Worm (Caenorhabditis elegans) whole organism, midembryonic: ENCODE results near the gene nspf-1.
"Not testable (repeated sequence)": the region's sequence is repeated elsewhere in the genome, so short reads cannot be mapped to it uniquely, and the experiment has no call there.

Experiments
- T22C8.4 ChIP-seq: fragments of 200-800 bp; sonication (Bioruptor generic); IDR thresholded peaks from 2 replicates; pipeline ENCODE4 v1.3.6; 2022; ENCODE audit warnings: missing genetic modification characterization, missing compliant biosample characterization
- cog-1 ChIP-seq: sonication (generic microtip); optimal IDR thresholded peaks from 2 replicates; lab custom pipeline; 2016; ENCODE audit warnings: missing genetic modification characterization, missing compliant biosample characterization
- flt-1 ChIP-seq: fragments of 200-800 bp; sonication (Bioruptor generic); IDR thresholded peaks from 2 replicates; pipeline ENCODE4 v1.3.6; 2022; ENCODE audit warnings: missing genetic modification characterization, missing compliant biosample characterization
- klf-2 ChIP-seq: fragments of 200-800 bp; sonication (Bioruptor generic); conservative IDR thresholded peaks from 2 replicates; pipeline ENCODE4 v1.3.6; 2022; ENCODE audit warnings: missing genetic modification reagents, missing genetic modification characterization, missing compliant biosample characterization
- med-1 ChIP-seq: sonication (generic microtip); optimal IDR thresholded peaks from 2 replicates; lab custom pipeline; 2017; ENCODE audit warnings: missing genetic modification characterization, mild to moderate bottlenecking, missing compliant biosample characterization, antibody characterized with exemption, missing genetic modification reagents; ENCODE audit not compliant: insufficient read depth
- ref-1 ChIP-seq: fragments of 200-800 bp; sonication (Bioruptor generic); conservative IDR thresholded peaks from 2 replicates; pipeline ENCODE4 v1.3.6; 2022; ENCODE audit warnings: missing genetic modification reagents, missing genetic modification characterization, missing compliant biosample characterization
- tab-1 ChIP-seq: fragments of 200-800 bp; sonication (Bioruptor generic); IDR thresholded peaks from 2 replicates; pipeline ENCODE4 v1.3.6; 2022; ENCODE audit warnings: missing genetic modification characterization, missing compliant biosample characterization
- ztf-23 ChIP-seq: fragments of 200-800 bp; sonication (Bioruptor generic); IDR thresholded peaks from 2 replicates; pipeline ENCODE4 v1.3.6; 2022; ENCODE audit warnings: missing genetic modification reagents, missing genetic modification characterization, missing compliant biosample characterization
- ztf-29 ChIP-seq: fragments of 200-800 bp; sonication (Bioruptor generic); IDR thresholded peaks from 2 replicates; pipeline ENCODE4 v1.3.6; 2022; ENCODE audit warnings: missing genetic modification reagents, missing genetic modification characterization, missing compliant biosample characterization

nspf-1 gene

ce11 chrII:2659364-2659763, 28.1 kb upstream of the nspf-1 start, which contains the start of gene gcy-21:
TSS of gene gcy-21 (plus strand) at chrII:2659664.
- TF ChIP-seq ztf-29 (GFP tag; lab: Robert Waterston, UW) (no peak), flt-1 (no peak), klf-2 (GFP tag; lab: Robert Waterston, UW) (no peak), tab-1 (GFP tag; lab: Robert Waterston, UW) (no peak), med-1 (GFP tag; lab: Kevin White, UChicago) (no peak), ref-1 (GFP tag; lab: Robert Waterston, UW) (no peak), T22C8.4 (no peak), cog-1 (tag; lab: Kevin White, UChicago) (no peak), ztf-23 (GFP tag; lab: Robert Waterston, UW) (no peak)

- not testable (repeated sequence) for TF ChIP-seq ztf-29 (GFP tag; lab: Robert Waterston, UW); ztf-23 (GFP tag; lab: Robert Waterston, UW); cog-1 (tag; lab: Kevin White, UChicago)
These were observed 22.3 kb upstream of the nspf-1 start, which contains the start of gene F22E5.2 for ce11 chrII:2665081-2665480. TSS of gene F22E5.2 (plus strand) at chrII:2665381.

- no peak for TF ChIP-seq klf-2 (GFP tag; lab: Robert Waterston, UW)
- no peak for TF ChIP-seq med-1 (GFP tag; lab: Kevin White, UChicago)
- no peak for TF ChIP-seq ztf-23 (GFP tag; lab: Robert Waterston, UW)
- no peak for TF ChIP-seq T22C8.4
- TF ChIP-seq ref-1 (GFP tag; lab: Robert Waterston, UW) = no peak
- no peak for TF ChIP-seq cog-1 (tag; lab: Kevin White, UChicago)
- TF ChIP-seq flt-1 = no peak
- TF ChIP-seq tab-1 (GFP tag; lab: Robert Waterston, UW) = no peak
- TF ChIP-seq ztf-29 (GFP tag; lab: Robert Waterston, UW) = no peak
These were observed 21.8 kb upstream of the nspf-1 start, which contains the start of gene F22E5.22 for ce11 chrII:2665606-2666005. TSS of gene F22E5.22 (plus strand) at chrII:2665906.

ce11 chrII:2672320-2672719, 15.1 kb upstream of the nspf-1 start, which contains the start of gene sri-57:
TSS of gene sri-57 (minus strand) at chrII:2672420.
- not testable (repeated sequence) for TF ChIP-seq cog-1 (tag; lab: Kevin White, UChicago); flt-1; med-1 (GFP tag; lab: Kevin White, UChicago)

- TF ChIP-seq ztf-29 (GFP tag; lab: Robert Waterston, UW); med-1 (GFP tag; lab: Kevin White, UChicago); tab-1 (GFP tag; lab: Robert Waterston, UW): not testable (repeated sequence)
These were observed 13.9 kb upstream of the nspf-1 start, which contains the start of the genes F22E5.20 and F22E5.1 for ce11 chrII:2673534-2673933. TSS of gene F22E5.20 (minus strand) at chrII:2673634. TSS of gene F22E5.1 (plus strand) at chrII:2673775.

ce11 chrII:2677534-2678168, 9.8 kb upstream of the nspf-1 start, which contains the start of gene F22E5.17:
TSS of gene F22E5.17 (plus strand) at chrII:2678041.
- TF ChIP-seq ztf-29 (GFP tag; lab: Robert Waterston, UW) (no peak), T22C8.4 (no peak), ref-1 (GFP tag; lab: Robert Waterston, UW) (no peak), cog-1 (tag; lab: Kevin White, UChicago) (no peak), tab-1 (GFP tag; lab: Robert Waterston, UW) (no peak), klf-2 (GFP tag; lab: Robert Waterston, UW) (no peak), ztf-23 (GFP tag; lab: Robert Waterston, UW) (no peak), flt-1 (no peak), med-1 (GFP tag; lab: Kevin White, UChicago) (no peak)

ce11 chrII:2681118-2681517, 6.3 kb upstream of the nspf-1 start, which contains the start of gene F34D6.1:
TSS of gene F34D6.1 (minus strand) at chrII:2681218.
- TF ChIP-seq cog-1 (tag; lab: Kevin White, UChicago) (no peak), flt-1 (no peak), ref-1 (GFP tag; lab: Robert Waterston, UW) (no peak), T22C8.4 (no peak), med-1 (GFP tag; lab: Kevin White, UChicago) (no peak), ztf-23 (GFP tag; lab: Robert Waterston, UW) (no peak), klf-2 (GFP tag; lab: Robert Waterston, UW) (no peak), ztf-29 (GFP tag; lab: Robert Waterston, UW) (no peak), tab-1 (GFP tag; lab: Robert Waterston, UW) (no peak)

ce11 chrII:2684208-2684607, 3.2 kb upstream of the nspf-1 start, which contains the start of gene ceh-87:
TSS of gene ceh-87 (minus strand) at chrII:2684308.
- TF ChIP-seq ref-1 (GFP tag; lab: Robert Waterston, UW) (no peak), med-1 (GFP tag; lab: Kevin White, UChicago) (no peak), flt-1 (no peak), ztf-29 (GFP tag; lab: Robert Waterston, UW) (no peak), ztf-23 (GFP tag; lab: Robert Waterston, UW) (no peak), klf-2 (GFP tag; lab: Robert Waterston, UW) (no peak), T22C8.4 (no peak)

ce11 chrII:2684783-2685182, 2.6 kb upstream of the nspf-1 start:
- no peak for TF ChIP-seq ref-1 (GFP tag; lab: Robert Waterston, UW)
- no peak for TF ChIP-seq cog-1 (tag; lab: Kevin White, UChicago)
- no peak for TF ChIP-seq klf-2 (GFP tag; lab: Robert Waterston, UW)
- no peak for TF ChIP-seq T22C8.4
- TF ChIP-seq tab-1 (GFP tag; lab: Robert Waterston, UW) = no peak
- TF ChIP-seq ztf-23 (GFP tag; lab: Robert Waterston, UW) = no peak
- TF ChIP-seq flt-1 = no peak
- no peak for TF ChIP-seq ztf-29 (GFP tag; lab: Robert Waterston, UW)
- no peak for TF ChIP-seq med-1 (GFP tag; lab: Kevin White, UChicago)
